Fruit fly (Drosophila melanogaster) whole organism, embryonic: ENCODE measurements around the gene Nelf-E.

Experiments used
- BtbVII ChIP-seq: fragments of 200-800 bp; sonication (Bioruptor generic); optimal IDR thresholded peaks from 3 replicates; lab custom pipeline; 2017; ENCODE audit warnings: missing biosample characterization, mild to moderate bottlenecking, missing genetic modification characterization
- CG10979 ChIP-seq: fragments of 200-800 bp; sonication (Bioruptor generic); optimal IDR thresholded peaks from 2 replicates; lab custom pipeline; 2018; ENCODE audit warnings: missing biosample characterization, mild to moderate bottlenecking, missing genetic modification characterization, moderate library complexity
- CG11560 ChIP-seq: fragments of 200-800 bp; sonication (Bioruptor generic); IDR thresholded peaks from 3 replicates; pipeline ENCODE4 v1.3.6; 2022; ENCODE audit warnings: missing biosample characterization, missing genetic modification characterization
- CG11723 ChIP-seq: fragments of 200-800 bp; sonication (Bioruptor generic); optimal IDR thresholded peaks from 2 replicates; lab custom pipeline; 2017; ENCODE audit warnings: missing biosample characterization, mild to moderate bottlenecking, missing genetic modification characterization
- CG12769 ChIP-seq: fragments of 200-800 bp; sonication (Bioruptor generic); optimal IDR thresholded peaks from 2 replicates; lab custom pipeline; 2019; ENCODE audit warnings: missing biosample characterization, mild to moderate bottlenecking, missing genetic modification characterization, moderate library complexity
- CG13287 ChIP-seq: fragments of 200-800 bp; sonication (Bioruptor generic); IDR thresholded peaks from 2 replicates; pipeline ENCODE4 v1.3.6; 2022; ENCODE audit warnings: missing biosample characterization, missing genetic modification characterization; ENCODE audit not compliant: partially characterized antibody
- CG14441 ChIP-seq: fragments of 200-800 bp; sonication (Bioruptor generic); IDR thresholded peaks from 2 replicates; pipeline ENCODE4 v1.3.6; 2022; ENCODE audit warnings: missing biosample characterization, missing genetic modification characterization
- CG17802 ChIP-seq: fragments of 200-800 bp; sonication (Bioruptor generic); optimal IDR thresholded peaks from 2 replicates; lab custom pipeline; 2018; ENCODE audit warnings: missing biosample characterization, mild to moderate bottlenecking, missing genetic modification characterization, moderate library complexity
- CG31365 ChIP-seq: fragments of 200-800 bp; sonication (Bioruptor generic); optimal IDR thresholded peaks from 2 replicates; lab custom pipeline; 2018; ENCODE audit warnings: missing biosample characterization, mild to moderate bottlenecking, missing genetic modification characterization
- CG34376 ChIP-seq: fragments of 200-800 bp; sonication (Bioruptor generic); optimal IDR thresholded peaks from 2 replicates; lab custom pipeline; 2018; ENCODE audit warnings: missing biosample characterization, mild to moderate bottlenecking, missing genetic modification characterization
- CG6765 ChIP-seq: fragments of 200-800 bp; sonication (Bioruptor generic); optimal IDR thresholded peaks from 3 replicates; lab custom pipeline; 2017; ENCODE audit warnings: missing biosample characterization, mild to moderate bottlenecking, missing genetic modification characterization
- CG7357 ChIP-seq: fragments of 200-800 bp; sonication (Bioruptor generic); IDR thresholded peaks from 3 replicates; pipeline ENCODE4 v1.3.6; 2022; ENCODE audit warnings: missing biosample characterization, missing genetic modification characterization
- CG7372 ChIP-seq: fragments of 200-800 bp; sonication (Bioruptor generic); IDR thresholded peaks from 2 replicates; pipeline ENCODE4 v1.3.6; 2022; ENCODE audit warnings: missing biosample characterization, missing genetic modification characterization
- CG7556 ChIP-seq: fragments of 200-800 bp; sonication (Bioruptor generic); optimal IDR thresholded peaks from 2 replicates; lab custom pipeline; 2017; ENCODE audit warnings: missing biosample characterization, mild to moderate bottlenecking, missing genetic modification characterization
- CG7839 ChIP-seq: fragments of 200-800 bp; sonication (Bioruptor generic); optimal IDR thresholded peaks from 3 replicates; lab custom pipeline; 2018; ENCODE audit warnings: missing biosample characterization, mild to moderate bottlenecking, missing genetic modification characterization, moderate library complexity
- CG8765 ChIP-seq: fragments of 200-800 bp; sonication (Bioruptor generic); IDR thresholded peaks from 2 replicates; pipeline ENCODE4 v1.3.6; 2022; ENCODE audit warnings: missing biosample characterization, missing genetic modification characterization
- CG9215 ChIP-seq: fragments of 200-800 bp; sonication (Bioruptor generic); IDR thresholded peaks from 2 replicates; pipeline ENCODE4 v1.3.6; 2022; ENCODE audit warnings: missing biosample characterization, missing genetic modification characterization
- Camta ChIP-seq: fragments of 200-800 bp; sonication (Bioruptor generic); optimal IDR thresholded peaks from 2 replicates; lab custom pipeline; 2016; ENCODE audit warnings: missing biosample characterization, missing genetic modification characterization
- Hsf ChIP-seq: fragments of 200-800 bp; sonication (Bioruptor generic); optimal IDR thresholded peaks from 3 replicates; lab custom pipeline; 2016; ENCODE audit warnings: missing biosample characterization, missing genetic modification characterization
- Lhr ChIP-seq: fragments of 200-800 bp; sonication (Bioruptor generic); optimal IDR thresholded peaks from 3 replicates; lab custom pipeline; 2017; ENCODE audit warnings: mild to moderate bottlenecking, missing biosample characterization, missing genetic modification reagents, missing genetic modification characterization
- Med ChIP-seq: fragments of 200-800 bp; sonication (Bioruptor generic); peaks from one replicate; lab custom pipeline; 2016; ENCODE audit warnings: missing biosample characterization, missing genetic modification characterization, mild to moderate bottlenecking, inconsistent platforms, moderate library complexity
- Mes4 ChIP-seq: fragments of 200-800 bp; sonication (Bioruptor generic); optimal IDR thresholded peaks from 2 replicates; lab custom pipeline; 2016; ENCODE audit warnings: missing biosample characterization, missing genetic modification characterization
- Oli ChIP-seq: fragments of 200-800 bp; sonication (Bioruptor generic); optimal IDR thresholded peaks from 2 replicates; lab custom pipeline; 2018; ENCODE audit warnings: missing biosample characterization, mild to moderate bottlenecking, missing genetic modification characterization, moderate library complexity
- Rx ChIP-seq: fragments of 200-800 bp; sonication (Bioruptor generic); IDR thresholded peaks from 2 replicates; pipeline ENCODE4 v1.3.6; 2022; ENCODE audit warnings: missing biosample characterization, missing genetic modification characterization
- Sry-β ChIP-seq: fragments of 200-800 bp; sonication (Bioruptor generic); optimal IDR thresholded peaks from 2 replicates; lab custom pipeline; 2018; ENCODE audit warnings: missing biosample characterization, mild to moderate bottlenecking, missing genetic modification characterization, moderate library complexity
- Tbp ChIP-seq: fragments of >200 bp; optimal IDR thresholded peaks from 2 replicates; lab custom pipeline; 2018; ENCODE audit warnings: missing biosample characterization, missing genetic modification characterization
- ac ChIP-seq: fragments of 200-800 bp; sonication (Bioruptor generic); optimal IDR thresholded peaks from 3 replicates; lab custom pipeline; 2017; ENCODE audit warnings: missing biosample characterization, mild to moderate bottlenecking, missing genetic modification characterization
- ase ChIP-seq: fragments of 200-800 bp; sonication (Bioruptor generic); IDR thresholded peaks from 3 replicates; pipeline ENCODE4 v1.3.6; 2022; ENCODE audit warnings: missing biosample characterization, missing genetic modification characterization
- az2 ChIP-seq: fragments of 200-800 bp; sonication (Bioruptor generic); optimal IDR thresholded peaks from 3 replicates; lab custom pipeline; 2016; ENCODE audit warnings: missing biosample characterization, missing genetic modification characterization
- bsh ChIP-seq, 2 experiments: fragments of 200-800 bp; sonication (Bioruptor generic); optimal IDR thresholded peaks; 2 replicates each; lab custom pipeline; 2017 to 2018; ENCODE audit warnings: mild to moderate bottlenecking in 2 of 2, missing biosample characterization in 2 of 2, missing genetic modification characterization in 2 of 2, moderate library complexity in 1 of 2
- crc ChIP-seq: fragments of 200-800 bp; sonication (Bioruptor generic); optimal IDR thresholded peaks from 2 replicates; lab custom pipeline; 2016; ENCODE audit warnings: missing biosample characterization, missing genetic modification characterization
- dimm ChIP-seq: fragments of 200-800 bp; sonication (Bioruptor generic); IDR thresholded peaks from 2 replicates; pipeline ENCODE4 v1.3.6; 2022; ENCODE audit warnings: missing biosample characterization, missing genetic modification characterization
- exex ChIP-seq: fragments of 200-800 bp; sonication (Bioruptor generic); optimal IDR thresholded peaks from 4 replicates; lab custom pipeline; 2018; ENCODE audit warnings: missing biosample characterization, mild to moderate bottlenecking, missing genetic modification characterization, moderate library complexity
- gem ChIP-seq: fragments of 200-800 bp; sonication (Bioruptor generic); optimal IDR thresholded peaks from 2 replicates; lab custom pipeline; 2019; ENCODE audit warnings: missing biosample characterization, mild to moderate bottlenecking, missing genetic modification characterization, moderate library complexity
- lab ChIP-seq: fragments of 200-800 bp; sonication (Bioruptor generic); optimal IDR thresholded peaks from 3 replicates; lab custom pipeline; 2017; ENCODE audit warnings: missing biosample characterization, missing genetic modification characterization, mild to moderate bottlenecking, moderate library complexity, missing genetic modification reagents
- nerfin-2 ChIP-seq: fragments of 200-800 bp; sonication (Bioruptor generic); IDR thresholded peaks from 2 replicates; pipeline ENCODE4 v1.3.6; 2022; ENCODE audit warnings: missing biosample characterization, missing genetic modification characterization; ENCODE audit not compliant: partially characterized antibody
- nmo ChIP-seq: fragments of 200-800 bp; sonication (Bioruptor generic); optimal IDR thresholded peaks from 2 replicates; lab custom pipeline; 2018; ENCODE audit warnings: missing biosample characterization, mild to moderate bottlenecking, missing genetic modification characterization, moderate library complexity
- pan ChIP-seq, 4 experiments: fragments of >200 bp in 3 of 4; fragments of 200-800 bp in 1 of 4; sonication (Bioruptor generic) in 1 of 4; optimal IDR thresholded peaks in 3 of 4; IDR thresholded peaks in 1 of 4; 2 replicates each; pipeline versions ENCODE4 v1.3.6 to Lab custom; 2017 to 2022; ENCODE audit warnings: missing biosample characterization in 2 of 4, missing genetic modification characterization in 2 of 4, mixed read lengths in 1 of 4
- pros ChIP-seq: fragments of 200-800 bp; sonication (Bioruptor generic); optimal IDR thresholded peaks from 3 replicates; lab custom pipeline; 2019; ENCODE audit warnings: missing biosample characterization, mild to moderate bottlenecking, missing genetic modification characterization, moderate library complexity
- sd ChIP-seq: fragments of 200-800 bp; sonication (Bioruptor generic); optimal IDR thresholded peaks from 3 replicates; lab custom pipeline; 2018; ENCODE audit warnings: missing biosample characterization, mild to moderate bottlenecking, missing genetic modification characterization, moderate library complexity
- seq ChIP-seq: fragments of 200-800 bp; sonication (Bioruptor generic); IDR thresholded peaks from 2 replicates; pipeline ENCODE4 v1.3.6; 2022; ENCODE audit warnings: missing biosample characterization, missing genetic modification characterization
- sna ChIP-seq: fragments of 200-800 bp; sonication (Bioruptor generic); IDR thresholded peaks from 2 replicates; pipeline ENCODE4 v1.3.6; 2022; ENCODE audit warnings: missing biosample characterization, missing genetic modification characterization; ENCODE audit not compliant: partially characterized antibody
- sqz ChIP-seq: fragments of 200-800 bp; sonication (Bioruptor generic); optimal IDR thresholded peaks from 3 replicates; lab custom pipeline; 2018; ENCODE audit warnings: missing biosample characterization, mild to moderate bottlenecking, missing genetic modification characterization
- sr ChIP-seq: fragments of 200-800 bp; sonication (Bioruptor generic); IDR thresholded peaks from 3 replicates; pipeline ENCODE4 v1.3.6; 2022; ENCODE audit warnings: missing biosample characterization, missing genetic modification characterization
- sug ChIP-seq: fragments of 200-800 bp; optimal IDR thresholded peaks from 2 replicates; lab custom pipeline; 2019; ENCODE audit warnings: missing biosample characterization, mild to moderate bottlenecking, missing genetic modification characterization, moderate library complexity

The Nelf-E gene

DNA sequence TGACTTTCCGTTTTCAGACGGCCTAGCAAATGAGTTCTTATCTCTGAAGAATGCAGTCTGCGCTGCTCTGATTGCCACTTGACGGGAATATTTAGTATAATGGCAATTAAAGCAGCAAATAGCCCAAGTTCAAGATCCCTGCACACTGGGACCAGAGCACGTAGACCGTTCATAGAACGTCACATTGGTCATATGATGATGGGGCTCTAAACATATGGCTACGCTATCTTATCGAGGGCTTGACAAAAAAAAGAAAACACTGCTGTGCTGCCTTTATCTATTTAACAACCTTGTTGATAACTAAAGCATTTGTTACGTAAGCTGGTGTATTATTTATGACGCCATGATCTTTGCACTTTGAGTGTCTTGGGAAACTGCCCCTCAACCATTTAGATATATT, 19.9 kb downstream of the Nelf-E start (continued):
- no peak for TF ChIP-seq Sry-β
- TF ChIP-seq pros (GFP tag; lab: Kevin White, UChicago), result no peak
- no peak for TF ChIP-seq ac
- TF ChIP-seq CG11560 (tag; lab: Robert Waterston, UW), result no peak
- peak; percentile 10 for TF ChIP-seq sd (tag; lab: Kevin White, UChicago)
- TF ChIP-seq crc (GFP tag; lab: Kevin White, UChicago), result no peak
- no peak for TF ChIP-seq gem (tag; lab: Kevin White, UChicago)
- no peak for TF ChIP-seq dimm (GFP tag; lab: Robert Waterston, UW)
- TF ChIP-seq seq (GFP tag; lab: Robert Waterston, UW), result no peak
- no peak for TF ChIP-seq Camta (GFP tag; lab: Kevin White, UChicago)
- no peak for TF ChIP-seq CG31365
- no peak for TF ChIP-seq CG6765 (GFP tag; lab: Kevin White, UChicago)
- no peak for TF ChIP-seq nmo (GFP tag; lab: Kevin White, UChicago)
- TF ChIP-seq Mes4 (GFP tag; lab: Kevin White, UChicago), result no peak
- TF ChIP-seq CG7839, result no peak
- no peak for TF ChIP-seq CG13287 (GFP tag; lab: Robert Waterston, UW)
- TF ChIP-seq lab (GFP tag; lab: Kevin White, UChicago), result no peak
- no peak for TF ChIP-seq Lhr (GFP tag; lab: Kevin White, UChicago)
- TF ChIP-seq bsh (GFP tag; optimal IDR thresholded peaks at IDR 0.05; lab: Kevin White, UChicago), result no peak
- TF ChIP-seq exex (tag; lab: Kevin White, UChicago), result peak; percentile 61
- TF ChIP-seq CG9215 (GFP tag; lab: Robert Waterston, UW), result no peak
- TF ChIP-seq CG8765, result no peak
- peak; percentile 23 for TF ChIP-seq CG34376 (GFP tag; lab: Kevin White, UChicago)
- peak; percentile 34 for TF ChIP-seq BtbVII (GFP tag; lab: Kevin White, UChicago)
- no peak for TF ChIP-seq sug (tag; lab: Kevin White, UChicago)
- no peak for TF ChIP-seq Oli (tag; lab: Kevin White, UChicago)
- TF ChIP-seq Tbp (GFP tag; lab: Kevin White, UChicago), result no peak

DNA sequence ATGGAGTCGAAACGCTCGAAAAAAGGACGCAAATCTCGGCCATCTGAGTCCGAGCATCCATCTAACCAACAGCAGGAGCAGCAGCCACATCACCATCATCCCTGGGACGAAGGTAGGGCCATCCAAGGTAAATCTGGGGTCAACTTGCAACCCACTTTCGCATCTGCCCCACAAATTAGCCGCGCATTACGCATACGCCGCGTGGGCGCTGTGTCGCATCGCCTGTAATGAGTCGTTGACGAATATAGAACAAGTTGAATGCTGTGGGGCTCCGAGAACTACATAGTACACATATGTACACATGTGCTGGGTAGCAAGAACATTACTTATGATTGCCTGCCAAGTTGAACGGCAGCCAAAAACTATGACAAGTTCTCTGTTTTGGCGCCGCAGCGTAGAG, 21.2 kb downstream of the Nelf-E start:
- TF ChIP-seq CG12769 (peak; percentile 23), pan (optimal IDR thresholded peaks at IDR 0.05; lab: Kevin White, UChicago) (no peak), pan (GFP tag; optimal IDR thresholded peaks at IDR 0.05 in 1 of 2, IDR thresholded peaks at IDR 0.05 in 1 of 2) (no peak), Hsf (no peak), gem (tag; lab: Kevin White, UChicago) (no peak), CG17802 (tag; lab: Kevin White, UChicago) (no peak), Med (GFP tag; lab: Kevin White, UChicago) (peak; percentile 45), ase (GFP tag; lab: Robert Waterston, UW) (no peak), CG10979 (tag; lab: Kevin White, UChicago) (no peak), sr (GFP tag; lab: Robert Waterston, UW) (peak; percentile 77), sqz (GFP tag; lab: Kevin White, UChicago) (no peak), Rx (GFP tag; lab: Robert Waterston, UW) (no peak), CG14441 (peak; percentile 28; the same call in 1 of the 2 replicates), nerfin-2 (no peak), az2 (no peak), CG11723 (GFP tag; lab: Kevin White, UChicago) (no peak), CG7556 (no peak), sna (GFP tag; lab: Robert Waterston, UW) (no peak), CG7372 (GFP tag; lab: Robert Waterston, UW) (peak; percentile 64; the same call in 1 of the 2 replicates), CG7357 (no peak)
